Worm (Caenorhabditis elegans) whole organism, L4 larva: ENCODE measurements around the gene F21C10.7.
A peak's percentile ranks its signal among the peaks of the same experiment; 100 is the strongest.

Experiments
- T26A8.4 ChIP-seq: fragments of 200-800 bp; sonication (Bioruptor generic); IDR thresholded peaks from 2 replicates; pipeline ENCODE4 v1.3.6; 2022; ENCODE audit warnings: missing genetic modification characterization, missing compliant biosample characterization
- Y105C5A.15 ChIP-seq: fragments of 200-800 bp; sonication (Bioruptor generic); IDR thresholded peaks from 2 replicates; pipeline ENCODE4 v1.3.6; 2022; ENCODE audit warnings: missing genetic modification characterization, missing compliant biosample characterization
- Y5F2A.4 ChIP-seq: fragments of 200-800 bp; sonication (Bioruptor generic); optimal IDR thresholded peaks from 2 replicates; lab custom pipeline; 2018; ENCODE audit warnings: mild to moderate bottlenecking, missing genetic modification characterization, missing compliant biosample characterization
- Y75B8A.6 ChIP-seq: fragments of 200-800 bp; sonication (Bioruptor generic); IDR thresholded peaks from 2 replicates; pipeline ENCODE4 v1.3.6; 2022; ENCODE audit warnings: missing genetic modification reagents, missing genetic modification characterization, missing compliant biosample characterization
- aly-2 ChIP-seq: sonication (generic microtip); optimal IDR thresholded peaks from 2 replicates; lab custom pipeline; 2018; ENCODE audit warnings: missing biosample characterization, missing genetic modification characterization
- ama-1 ChIP-seq: fragments of 150-350 bp; optimal IDR thresholded peaks from 2 replicates; lab custom pipeline; 2014; ENCODE audit warnings: inconsistent platforms, mixed read lengths
- ceh-20 ChIP-seq: fragments of 200-800 bp; sonication (Bioruptor generic); IDR thresholded peaks from 2 replicates; pipeline ENCODE4 v1.3.6; 2022; ENCODE audit warnings: missing genetic modification reagents, missing genetic modification characterization, missing compliant biosample characterization
- ceh-32 ChIP-seq: sonication (generic microtip); optimal IDR thresholded peaks from 2 replicates; lab custom pipeline; 2016; ENCODE audit warnings: mild to moderate bottlenecking, missing genetic modification characterization, missing compliant biosample characterization; ENCODE audit not compliant: poor library complexity
- ceh-44 ChIP-seq: fragments of 200-800 bp; sonication (Bioruptor generic); IDR thresholded peaks from 2 replicates; pipeline ENCODE4 v1.3.6; 2022; ENCODE audit warnings: missing genetic modification reagents, missing genetic modification characterization, missing compliant biosample characterization
- ces-1 ChIP-seq: fragments of 150-350 bp; sonication (generic microtip); optimal IDR thresholded peaks from 4 replicates; lab custom pipeline; 2014; ENCODE audit warnings: missing biosample characterization, missing genetic modification reagents, missing genetic modification characterization
- ctbp-1 ChIP-seq: fragments of 200-800 bp; sonication (Bioruptor generic); IDR thresholded peaks from 2 replicates; pipeline ENCODE4 v1.3.6; 2022; ENCODE audit warnings: missing genetic modification reagents, missing genetic modification characterization, missing compliant biosample characterization
- daf-12 ChIP-seq: fragments of 150-350 bp; optimal IDR thresholded peaks from 2 replicates; lab custom pipeline; 2014; ENCODE audit warnings: missing biosample characterization, missing genetic modification reagents, missing genetic modification characterization
- daf-16 ChIP-seq, 3 experiments: sonication (generic microtip); optimal IDR thresholded peaks; 2 replicates each; lab custom pipeline; 2016 to 2017; ENCODE audit warnings: missing genetic modification characterization in 3 of 3, missing genetic modification reagents in 3 of 3, mild to moderate bottlenecking in 2 of 3, missing compliant biosample characterization in 2 of 3, missing biosample characterization in 1 of 3, moderate library complexity in 1 of 3
- dmd-6 ChIP-seq: fragments of 200-800 bp; sonication (Bioruptor generic); IDR thresholded peaks from 2 replicates; pipeline ENCODE4 v1.3.6; 2022; ENCODE audit warnings: missing genetic modification reagents, missing genetic modification characterization, missing compliant biosample characterization
- dmd-8 ChIP-seq: fragments of 200-800 bp; sonication (Bioruptor generic); IDR thresholded peaks from 2 replicates; pipeline ENCODE4 v1.3.6; 2022; ENCODE audit warnings: missing genetic modification characterization, missing compliant biosample characterization
- dpl-1 ChIP-seq: fragments of 150-350 bp; optimal IDR thresholded peaks from 2 replicates; lab custom pipeline; 2014; ENCODE audit warnings: missing biosample characterization, missing genetic modification reagents, missing genetic modification characterization
- duxl-1 ChIP-seq: sonication (generic microtip); optimal IDR thresholded peaks from 2 replicates; lab custom pipeline; 2016; ENCODE audit warnings: mild to moderate bottlenecking, missing genetic modification characterization, moderate library complexity, missing compliant biosample characterization; ENCODE audit not compliant: poor library complexity
- egl-43 ChIP-seq: fragments of 200-800 bp; sonication (Bioruptor generic); IDR thresholded peaks from 2 replicates; pipeline ENCODE4 v1.3.6; 2022; ENCODE audit warnings: missing genetic modification reagents, missing genetic modification characterization, missing compliant biosample characterization
- fos-1 ChIP-seq: fragments of 150-350 bp; optimal IDR thresholded peaks from 2 replicates; lab custom pipeline; 2014; ENCODE audit warnings: missing biosample characterization, missing genetic modification characterization
- hif-1 ChIP-seq, 2 experiments: sonication (generic microtip); optimal IDR thresholded peaks; 2 replicates each; lab custom pipeline; 2016 to 2017; ENCODE audit warnings: missing compliant biosample characterization in 2 of 2, missing genetic modification characterization in 2 of 2, missing genetic modification reagents in 2 of 2, missing genotype in 2 of 2, mild to moderate bottlenecking in 1 of 2
- hmg-1.1 ChIP-seq: fragments of 200-800 bp; sonication (Bioruptor generic); IDR thresholded peaks from 2 replicates; pipeline ENCODE4 v1.3.6; 2022; ENCODE audit warnings: missing genetic modification reagents, missing genetic modification characterization, missing compliant biosample characterization
- lir-3 ChIP-seq: sonication (generic microtip); optimal IDR thresholded peaks from 2 replicates; lab custom pipeline; 2016; ENCODE audit warnings: mild to moderate bottlenecking, missing genetic modification characterization, missing compliant biosample characterization
- madf-5 ChIP-seq, 2 experiments: fragments of 200-800 bp; sonication (Bioruptor generic); IDR thresholded peaks; 2 replicates each; pipeline ENCODE4 v1.3.6; 2022; ENCODE audit warnings: missing compliant biosample characterization in 2 of 2, missing genetic modification characterization in 2 of 2
- madf-9 ChIP-seq: fragments of 200-800 bp; sonication (Bioruptor generic); conservative IDR thresholded peaks from 2 replicates; pipeline ENCODE4 v1.3.6; 2022; ENCODE audit warnings: missing genetic modification reagents, missing genetic modification characterization, missing compliant biosample characterization
- mdl-1 ChIP-seq, 2 experiments: fragments of 150-350 bp in 1 of 2; sonication (generic microtip) in 1 of 2; optimal IDR thresholded peaks; 2 replicates each; lab custom pipeline; 2014 to 2017; ENCODE audit warnings: missing biosample characterization in 2 of 2, missing genetic modification characterization in 2 of 2
- mep-1 ChIP-seq: fragments of 150-350 bp; sonication (generic microtip); optimal IDR thresholded peaks from 3 replicates; lab custom pipeline; 2014; ENCODE audit warnings: missing biosample characterization, missing genetic modification characterization
- mes-2 ChIP-seq: sonication (generic microtip); optimal IDR thresholded peaks from 2 replicates; lab custom pipeline; 2016; ENCODE audit warnings: missing genotype, mild to moderate bottlenecking, missing genetic modification characterization, missing compliant biosample characterization; ENCODE audit not compliant: poor library complexity, severe bottlenecking
- mxl-3 ChIP-seq: fragments of 200-800 bp; sonication (Bioruptor generic); optimal IDR thresholded peaks from 2 replicates; lab custom pipeline; 2018; ENCODE audit warnings: mild to moderate bottlenecking, missing genetic modification characterization, missing compliant biosample characterization
- nhr-102 ChIP-seq: sonication (generic microtip); optimal IDR thresholded peaks from 2 replicates; lab custom pipeline; 2016; ENCODE audit warnings: mild to moderate bottlenecking, missing genetic modification characterization, moderate library complexity, missing compliant biosample characterization
- nhr-11 ChIP-seq: fragments of 150-350 bp; optimal IDR thresholded peaks from 2 replicates; lab custom pipeline; 2014; ENCODE audit warnings: missing biosample characterization, missing genetic modification characterization
- nhr-111 ChIP-seq: fragments of 200-800 bp; sonication (Bioruptor generic); optimal IDR thresholded peaks from 2 replicates; lab custom pipeline; 2018; ENCODE audit warnings: mild to moderate bottlenecking, missing genetic modification characterization, missing compliant biosample characterization
- nhr-76 ChIP-seq: fragments of 150-350 bp; optimal IDR thresholded peaks from 2 replicates; lab custom pipeline; 2014; ENCODE audit warnings: missing biosample characterization, missing genetic modification characterization
- set-16 ChIP-seq: fragments of 200-800 bp; sonication (Bioruptor generic); IDR thresholded peaks from 2 replicates; pipeline ENCODE4 v1.3.6; 2022; ENCODE audit warnings: missing genetic modification reagents, missing genetic modification characterization, missing compliant biosample characterization
- spr-1 ChIP-seq: sonication (generic microtip); optimal IDR thresholded peaks from 2 replicates; lab custom pipeline; 2016; ENCODE audit warnings: mild to moderate bottlenecking, missing genetic modification characterization, missing compliant biosample characterization
- tag-97 ChIP-seq: fragments of 200-800 bp; sonication (Bioruptor generic); IDR thresholded peaks from 2 replicates; pipeline ENCODE4 v1.3.6; 2022; ENCODE audit warnings: missing genetic modification characterization, missing compliant biosample characterization
- unc-39 ChIP-seq: sonication (generic microtip); optimal IDR thresholded peaks from 2 replicates; lab custom pipeline; 2017; ENCODE audit warnings: missing biosample characterization, missing genetic modification characterization
- unc-62 ChIP-seq, 3 experiments: fragments of 150-350 bp in 1 of 3; sonication (generic microtip); optimal IDR thresholded peaks in 2 of 3; peaks in 1 of 3; 1 replicate in 1 of 3; 2 replicates in 2 of 3; lab custom pipeline; 2014 to 2017; ENCODE audit warnings: missing biosample characterization in 3 of 3, missing genetic modification characterization in 3 of 3, missing genetic modification reagents in 3 of 3, missing genotype in 1 of 3
- zfp-2 ChIP-seq: sonication (generic microtip); optimal IDR thresholded peaks from 2 replicates; lab custom pipeline; 2016; ENCODE audit warnings: mild to moderate bottlenecking, missing genetic modification characterization, missing compliant biosample characterization
- zip-2 ChIP-seq: fragments of 150-350 bp; optimal IDR thresholded peaks from 2 replicates; lab custom pipeline; 2014; ENCODE audit warnings: missing biosample characterization, missing genetic modification characterization

Gene F21C10.7

DNA sequence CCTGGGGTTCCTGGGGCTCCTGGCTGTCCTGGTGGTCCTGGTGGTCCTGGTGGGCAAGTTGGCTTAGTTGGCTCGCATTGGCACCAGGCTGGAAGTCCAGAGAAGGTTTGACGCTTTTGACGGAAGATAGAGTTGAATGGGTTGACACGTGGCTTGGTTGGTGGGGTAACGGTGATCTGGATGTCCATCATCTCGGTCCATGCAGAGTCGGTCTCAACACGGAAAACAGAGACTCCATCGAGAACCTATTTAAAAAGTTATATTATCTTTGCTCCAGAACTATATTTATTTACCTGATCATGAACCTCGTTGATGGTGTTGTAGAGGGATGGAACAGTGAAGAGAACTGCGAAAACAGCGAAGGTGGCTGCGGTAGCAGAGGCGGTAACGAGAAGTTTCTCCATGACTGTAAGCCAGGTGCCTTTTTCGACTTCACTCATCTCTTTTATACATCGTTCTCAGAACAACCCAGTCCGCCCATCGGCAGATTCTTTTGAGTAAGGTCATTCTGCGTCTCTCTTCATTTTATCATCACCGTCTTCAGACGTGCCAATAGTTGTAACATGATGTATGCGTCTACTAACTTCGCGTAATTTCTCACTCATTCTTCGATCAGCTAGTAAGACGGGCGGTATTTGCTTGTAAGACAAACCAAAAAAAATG is 47.8 kb downstream of the F21C10.7 start, which contains the start of gene col-144 (continued):
- no peak for TF ChIP-seq ceh-44 (GFP tag; lab: Robert Waterston, UW)
- no peak for TF ChIP-seq Y75B8A.6 (GFP tag; lab: Robert Waterston, UW)
- TF ChIP-seq egl-43 (GFP tag; lab: Robert Waterston, UW): 0 out of 2 replicates have a peak, but pooled peaks have one; percentile 16
- TF ChIP-seq zfp-2: no peak
- TF ChIP-seq ceh-20 (GFP tag; lab: Robert Waterston, UW): no peak
- no peak for TF ChIP-seq daf-12
- no peak for TF ChIP-seq mdl-1 (tag; optimal IDR thresholded peaks at IDR 0.05; lab: Kevin White, UChicago)

DNA sequence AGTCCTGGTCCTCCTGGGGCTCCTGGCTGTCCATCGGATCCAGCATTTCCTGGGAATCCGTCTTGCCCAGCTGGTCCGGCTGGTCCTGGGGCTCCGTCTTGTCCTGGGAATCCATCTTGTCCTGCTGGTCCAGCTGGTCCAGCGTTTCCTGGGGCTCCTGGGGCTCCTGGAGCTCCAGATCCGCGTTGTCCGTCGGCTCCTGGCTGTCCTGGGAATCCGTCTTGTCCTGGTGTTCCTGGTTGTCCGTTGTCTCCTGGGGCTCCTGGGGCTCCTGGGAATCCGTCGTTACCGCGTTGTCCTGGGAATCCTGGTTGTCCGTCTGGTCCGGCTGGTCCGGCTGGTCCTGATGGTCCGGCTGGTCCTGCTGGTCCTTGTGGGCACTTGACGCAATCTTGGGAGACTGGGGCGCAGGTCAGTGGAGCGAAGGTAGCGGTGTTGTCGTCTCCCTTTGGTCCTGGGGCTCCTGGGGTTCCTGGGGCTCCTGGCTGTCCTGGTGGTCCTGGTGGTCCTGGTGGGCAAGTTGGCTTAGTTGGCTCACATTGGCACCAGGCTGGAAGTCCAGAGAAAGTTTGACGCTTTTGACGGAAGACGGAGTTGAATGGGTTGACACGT is 49.7 kb downstream of the F21C10.7 start:
- no peak for TF ChIP-seq duxl-1 (tag; lab: Kevin White, UChicago)
- 0 out of 2 replicates have a peak, but pooled peaks have one; percentile 32 for TF ChIP-seq egl-43 (GFP tag; lab: Robert Waterston, UW)
- no peak for TF ChIP-seq madf-5 (GFP tag; IDR thresholded peaks at IDR 0.05; lab: Robert Waterston, UW)
- TF ChIP-seq dmd-8: no peak
- TF ChIP-seq T26A8.4: 0 out of 2 replicates have a peak, but pooled peaks have one; percentile 43
- TF ChIP-seq set-16: peak; percentile 96
- TF ChIP-seq, all 104 proteins: peak for 3

DNA sequence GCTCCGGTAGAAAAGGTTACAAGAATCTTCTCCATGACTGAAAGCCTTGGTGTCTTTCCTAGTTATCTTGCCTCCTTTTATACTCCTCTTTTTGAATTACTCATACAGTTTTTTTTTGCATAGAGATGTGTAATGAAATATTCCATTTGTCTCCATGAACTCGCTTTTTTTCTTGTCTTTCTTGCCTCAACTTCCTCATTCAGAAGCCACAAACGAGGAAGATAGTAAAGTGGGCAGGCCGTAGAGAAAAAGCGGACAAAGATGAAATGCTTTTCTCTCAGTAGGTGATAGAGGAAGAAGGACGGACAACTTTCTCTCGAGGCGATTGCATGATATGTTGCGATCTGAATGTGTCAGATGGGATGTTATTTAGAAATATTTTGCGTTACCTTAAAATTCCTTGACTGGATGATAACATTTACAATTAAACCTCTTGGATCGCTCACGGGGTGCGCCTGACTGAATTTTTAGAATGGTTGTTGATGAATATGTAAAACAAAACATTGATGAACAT is 50.4 kb downstream of the F21C10.7 start, which contains the start of gene col-145:
Gene col-145, minus strand, starts transcription at position 51 of the 514 bp plus-strand sequence.
- TF ChIP-seq fos-1 (no peak), dpl-1 (GFP tag; lab: Kevin White, UChicago) (no peak), mxl-3 (GFP tag; lab: Kevin White, UChicago) (no peak)
- TF ChIP-seq, all 104 proteins: peak for 0

DNA sequence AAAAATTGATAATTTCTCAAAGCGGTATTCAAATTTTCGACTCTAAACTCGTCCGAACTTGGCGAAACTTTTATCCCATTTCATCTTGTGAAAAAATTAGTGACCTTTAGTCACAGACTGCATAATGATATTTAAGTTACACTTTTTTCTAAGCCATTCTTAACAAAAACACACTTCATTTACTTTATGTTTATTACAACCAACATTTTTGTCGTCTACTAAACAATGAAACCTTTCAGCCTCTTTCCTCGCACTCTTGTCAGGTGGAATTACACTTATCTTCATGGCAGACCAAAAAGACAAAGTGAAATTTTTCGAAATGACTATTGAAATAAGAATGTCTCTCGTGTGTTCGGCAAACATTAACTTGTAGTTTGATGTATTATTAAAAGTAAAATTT is 51.3 kb downstream of the F21C10.7 start:
- no peak for TF ChIP-seq ces-1 (GFP tag; lab: Kevin White, UChicago)
- TF ChIP-seq tag-97 (GFP tag; lab: Robert Waterston, UW): no peak
- TF ChIP-seq ama-1 (lab: Kevin White, UChicago): peak; percentile 98
- no peak for TF ChIP-seq nhr-11
- no peak for TF ChIP-seq hif-1 (tag; optimal IDR thresholded peaks at IDR 0.05; lab: Kevin White, UChicago)
- 0 out of 2 replicates have a peak, but pooled peaks have one; percentile 52 for TF ChIP-seq T26A8.4
- TF ChIP-seq unc-62 (GFP tag; optimal IDR thresholded peaks at IDR 0.05 in 1 of 2; lab: Kevin White, UChicago): peak in 1 of 2 experiments; percentile 24
- TF ChIP-seq unc-62 (tag; optimal IDR thresholded peaks at IDR 0.05; lab: Kevin White, UChicago): no peak
- no peak for TF ChIP-seq spr-1 (tag; lab: Kevin White, UChicago)
- peak; percentile 35 for TF ChIP-seq mes-2 (tag; lab: Kevin White, UChicago)
- TF ChIP-seq madf-9 (GFP tag; lab: Robert Waterston, UW): no peak
- TF ChIP-seq mep-1: peak; percentile 39

DNA sequence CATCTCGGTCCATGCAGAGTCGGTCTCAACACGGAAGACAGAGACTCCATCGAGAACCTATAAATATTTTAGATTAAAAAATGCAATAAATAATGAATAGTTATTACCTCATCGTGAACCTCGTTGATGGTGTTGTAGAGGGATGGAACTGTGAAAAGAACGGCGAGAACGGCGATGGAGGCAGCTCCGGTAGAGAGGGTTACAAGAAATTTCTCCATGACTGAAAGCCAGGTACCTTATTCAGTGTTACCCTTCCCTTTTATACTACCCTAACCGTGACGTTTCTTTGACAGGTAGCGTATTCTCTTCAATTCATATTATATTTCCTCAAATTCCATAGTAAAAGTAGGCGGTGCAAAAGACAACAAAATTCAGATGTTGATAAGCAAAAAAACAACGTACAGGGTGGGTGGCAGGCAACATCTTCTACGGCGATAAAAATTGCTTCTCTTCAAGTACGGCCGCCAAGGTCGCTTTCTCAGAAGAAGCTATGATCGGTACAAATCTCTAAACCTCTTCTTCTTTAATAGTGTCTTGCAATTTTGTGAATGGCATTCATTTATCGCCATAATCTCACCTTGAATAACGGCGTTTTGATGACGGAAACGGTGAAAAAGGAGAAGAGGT is 52.6 kb downstream of the F21C10.7 start, which contains the start of gene col-10:
Gene col-10, minus strand, starts transcription at position 235 of the 627 bp plus-strand sequence.
- TF ChIP-seq dmd-6 (no peak), ceh-32 (tag; lab: Kevin White, UChicago) (no peak), tag-97 (GFP tag; lab: Robert Waterston, UW) (no peak), hmg-1.1 (GFP tag; lab: Robert Waterston, UW) (no peak), Y75B8A.6 (GFP tag; lab: Robert Waterston, UW) (no peak), fos-1 (no peak), Y105C5A.15 (no peak), zip-2 (tag; lab: Kevin White, UChicago) (no peak), unc-39 (tag; lab: Kevin White, UChicago) (no peak), lir-3 (tag; lab: Kevin White, UChicago) (no peak), daf-16 (GFP tag; optimal IDR thresholded peaks at IDR 0.05; lab: Kevin White, UChicago) (no peak), daf-16 (tag; optimal IDR thresholded peaks at IDR 0.05; lab: Kevin White, UChicago) (no peak), ama-1 (lab: Kevin White, UChicago) (peak; percentile 95), nhr-76 (tag; lab: Kevin White, UChicago) (no peak), mxl-3 (GFP tag; lab: Kevin White, UChicago) (no peak), ctbp-1 (no peak), aly-2 (no peak), nhr-111 (GFP tag; lab: Kevin White, UChicago) (no peak), Y5F2A.4 (GFP tag; lab: Kevin White, UChicago) (no peak), nhr-102 (tag; lab: Kevin White, UChicago) (no peak)
